Worm (Caenorhabditis elegans) whole organism, L4/young adult: Measurements from ENCODE around the gene pqn-22.

Experiments
- W03F9.2 ChIP-seq: fragments of 150-350 bp; optimal IDR thresholded peaks from 2 replicates; lab custom pipeline; 2014; ENCODE audit warnings: missing biosample characterization, missing genetic modification characterization
- him-1 ChIP-seq: sonication (generic microtip); optimal IDR thresholded peaks from 2 replicates; lab custom pipeline; 2016; ENCODE audit warnings: missing genotype, missing genetic modification reagents, missing genetic modification characterization, missing compliant biosample characterization

DNA sequence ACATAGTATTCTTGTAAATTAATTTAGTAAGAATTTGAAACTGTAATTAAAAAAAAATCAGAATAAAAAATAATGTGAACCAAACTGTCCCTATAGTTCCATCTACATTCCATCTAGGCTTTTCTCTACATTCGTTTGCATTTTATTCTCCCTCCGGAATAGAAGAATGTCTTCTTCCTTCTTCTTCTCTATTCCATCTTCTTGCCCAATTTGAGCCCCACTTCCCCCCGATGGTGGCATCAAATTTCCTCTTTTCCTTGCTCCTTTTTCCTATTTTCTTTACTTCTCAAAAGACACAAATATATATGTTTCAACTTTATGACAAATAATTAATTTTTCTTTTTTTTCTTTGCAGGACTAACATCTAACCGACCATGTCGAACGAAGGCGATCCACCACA is 58.2 kb downstream of the pqn-22 start, which contains the start of gene unc-44:
- TF ChIP-seq W03F9.2 (tag; lab: Kevin White, UChicago) (no peak), him-1 (tag; lab: Kevin White, UChicago) (no peak)
